Fruit fly (Drosophila melanogaster): Measurements from ENCODE around the gene htk.

DNA sequence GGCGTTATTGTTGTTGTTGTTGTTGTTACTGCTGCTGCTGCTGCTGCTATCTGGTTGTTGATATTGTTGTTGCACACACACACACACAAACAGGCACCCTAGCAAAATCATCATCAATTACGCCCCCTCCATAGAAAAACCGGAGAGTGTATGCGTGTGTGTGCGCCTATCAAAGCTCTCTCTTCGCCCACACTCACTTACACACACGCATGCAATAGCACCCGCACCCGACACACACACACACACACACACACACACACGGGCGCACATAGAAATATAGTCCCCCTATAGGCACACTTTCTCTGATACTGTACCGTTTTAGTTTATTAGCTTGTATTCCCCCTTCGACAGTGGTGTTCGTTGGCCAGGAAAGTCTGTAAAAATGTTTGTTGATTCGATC lies 29.1 kb upstream of the htk start:
- TF ChIP-seq Snoo (tag; optimal IDR thresholded peaks at IDR 0.05): no peak
- TF ChIP-seq CG8159 (tag; optimal IDR thresholded peaks at IDR 0.05): no peak
- TF ChIP-seq CG9948 (tag; optimal IDR thresholded peaks at IDR 0.05): no peak
- TF ChIP-seq gl (tag; optimal IDR thresholded peaks at IDR 0.05): no peak
- no peak for TF ChIP-seq fd96Ca (GFP tag; IDR thresholded peaks at IDR 0.05)

All from whole organism, pupa.